Fruit fly (Drosophila melanogaster): Measurements from ENCODE around the gene CG3191.

Gene CG3191

dm6 chrX:2293294-2293988, 41.6 kb upstream of the CG3191 start, which contains the start of gene CG2865 (continued):
- peak; percentile 85 for TF ChIP-seq YL-1 (GFP tag; optimal IDR thresholded peaks at IDR 0.05)
- TF ChIP-seq Ada2b (GFP tag; IDR thresholded peaks at IDR 0.05), result peak; percentile 89
- TF ChIP-seq CG11093 (GFP tag; IDR thresholded peaks at IDR 0.05), result peak; percentile 74; the same call in 2 of the 3 replicates
- peak; percentile 90 for TF ChIP-seq schlank (tag; optimal IDR thresholded peaks at IDR 0.05)
- TF ChIP-seq HLH4C (GFP tag; IDR thresholded peaks at IDR 0.05; ENCODE audit: partially characterized antibody), result no peak
- peak; percentile 97 for TF ChIP-seq CoRest (tag; optimal IDR thresholded peaks at IDR 0.05)
- peak; percentile 81 for TF ChIP-seq CG10654 (GFP tag; optimal IDR thresholded peaks at IDR 0.05)
- peak; percentile 95 for TF ChIP-seq tap (tag; optimal IDR thresholded peaks at IDR 0.05)
- peak; percentile 52 for TF ChIP-seq CG7745 (tag; optimal IDR thresholded peaks at IDR 0.05)
- peak; percentile 97 for TF ChIP-seq CG3281 (GFP tag; optimal IDR thresholded peaks at IDR 0.05)
- peak; percentile 95 for TF ChIP-seq nmo (GFP tag; optimal IDR thresholded peaks at IDR 0.05)
- peak; percentile 94 for TF ChIP-seq CG15011 (GFP tag; optimal IDR thresholded peaks at IDR 0.05)
- peak; percentile 93 for TF ChIP-seq pros (GFP tag; optimal IDR thresholded peaks at IDR 0.05)
- peak; percentile 23; the same call in 1 of the 3 replicates for TF ChIP-seq CG6791 (GFP tag; IDR thresholded peaks at IDR 0.05; ENCODE audit: partially characterized antibody)
- TF ChIP-seq her (GFP tag; optimal IDR thresholded peaks at IDR 0.05), result peak; percentile 89
- peak; percentile 80 for TF ChIP-seq CG30431 (GFP tag; optimal IDR thresholded peaks at IDR 0.05)
- TF ChIP-seq CG17829 (tag; optimal IDR thresholded peaks at IDR 0.05), result peak; percentile 95
- TF ChIP-seq h (optimal IDR thresholded peaks at IDR 0.05), result no peak
- peak; percentile 66 for TF ChIP-seq CG17328 (GFP tag; IDR thresholded peaks at IDR 0.05)
- TF ChIP-seq CG11398 (GFP tag; optimal IDR thresholded peaks at IDR 0.05), result peak; percentile 89
- TF ChIP-seq fd96Cb (tag; optimal IDR thresholded peaks at IDR 0.05), result peak; percentile 90
- TF ChIP-seq NC2α (GFP tag; optimal IDR thresholded peaks at IDR 0.05), result peak; percentile 72
- peak; percentile 60 for TF ChIP-seq sens-2 (GFP tag; IDR thresholded peaks at IDR 0.05)
- no peak for TF ChIP-seq lov (optimal IDR thresholded peaks at IDR 0.05)
- no peak for TF ChIP-seq lov (GFP tag; IDR thresholded peaks at IDR 0.05)
- TF ChIP-seq Oaz (GFP tag; IDR thresholded peaks at IDR 0.05), result peak; percentile 83
- TF ChIP-seq jumu (GFP tag; optimal IDR thresholded peaks at IDR 0.05), result peak; percentile 87
- peak; percentile 73 for TF ChIP-seq wek (GFP tag; optimal IDR thresholded peaks at IDR 0.05)
- peak; percentile 84 for TF ChIP-seq HLH3B (GFP tag; IDR thresholded peaks at IDR 0.05)
- peak; percentile 77 for TF ChIP-seq Atf3 (GFP tag; optimal IDR thresholded peaks at IDR 0.05)
- TF ChIP-seq fru (optimal IDR thresholded peaks at IDR 0.05), result no peak
- TF ChIP-seq Hr78 (GFP tag; optimal IDR thresholded peaks at IDR 0.05), result peak in 1 of 2 experiments; percentile 89
- peak; percentile 84 for TF ChIP-seq Mes4 (GFP tag; optimal IDR thresholded peaks at IDR 0.05)
- TF ChIP-seq CG14014 (GFP tag; IDR thresholded peaks at IDR 0.05), result peak; percentile 88
- TF ChIP-seq onecut (GFP tag; IDR thresholded peaks at IDR 0.05), result peak; percentile 86
- TF ChIP-seq D19A (tag; optimal IDR thresholded peaks at IDR 0.05), result peak; percentile 92
- TF ChIP-seq Awh (GFP tag; IDR thresholded peaks at IDR 0.05), result peak; percentile 67; the same call in 1 of the 2 replicates
- TF ChIP-seq Ssrp (tag; optimal IDR thresholded peaks at IDR 0.05), result peak; percentile 91
- peak; percentile 73 for TF ChIP-seq H2.0 (GFP tag; IDR thresholded peaks at IDR 0.05)
- peak; percentile 76 for TF ChIP-seq CG13123 (GFP tag; optimal IDR thresholded peaks at IDR 0.05)
- TF ChIP-seq CG3847 (GFP tag; IDR thresholded peaks at IDR 0.05), result peak; percentile 90
- peak; percentile 53 for TF ChIP-seq MTF-1 (GFP tag; optimal IDR thresholded peaks at IDR 0.05; ENCODE audit: borderline replicate concordance)
- TF ChIP-seq gem (tag; optimal IDR thresholded peaks at IDR 0.05), result peak; percentile 97
- peak; percentile 82 for TF ChIP-seq Atf-2 (GFP tag; optimal IDR thresholded peaks at IDR 0.05)
- peak; percentile 76 for TF ChIP-seq peb (GFP tag; IDR thresholded peaks at IDR 0.05)
- peak in 1 of 2 experiments; percentile 62 for TF ChIP-seq tll (GFP tag; optimal IDR thresholded peaks at IDR 0.05)
- TF ChIP-seq CG8478 (optimal IDR thresholded peaks at IDR 0.05), result no peak
- peak; percentile 85 for TF ChIP-seq Spps (tag; optimal IDR thresholded peaks at IDR 0.05)
- TF ChIP-seq CG31224 (GFP tag; IDR thresholded peaks at IDR 0.05), result peak; percentile 78
- TF ChIP-seq CG12744 (GFP tag; optimal IDR thresholded peaks at IDR 0.05), result peak; percentile 80

Data from whole organism, embryonic.